Worm (Caenorhabditis elegans) whole organism, L3 larva: ENCODE results near the gene F59E12.8.

Experiments used
- R02D3.7 ChIP-seq: fragments of 150-350 bp; optimal IDR thresholded peaks from 2 replicates; lab custom pipeline; 2014; ENCODE audit warnings: missing biosample characterization, missing genetic modification characterization
- ZK546.5 ChIP-seq: sonication (generic microtip); optimal IDR thresholded peaks from 2 replicates; lab custom pipeline; 2017; ENCODE audit warnings: missing biosample characterization, missing genetic modification characterization
- aly-2 ChIP-seq: fragments of 150-350 bp; optimal IDR thresholded peaks from 2 replicates; lab custom pipeline; 2014; ENCODE audit warnings: missing biosample characterization, missing genetic modification characterization
- ama-1 ChIP-seq: fragments of 150-350 bp; optimal IDR thresholded peaks from 2 replicates; lab custom pipeline; 2018
- ceh-16 ChIP-seq: sonication (generic microtip); optimal IDR thresholded peaks from 2 replicates; lab custom pipeline; 2017; ENCODE audit warnings: missing biosample characterization, missing genetic modification characterization
- ceh-28 ChIP-seq: fragments of 150-350 bp; optimal IDR thresholded peaks from 2 replicates; lab custom pipeline; 2014; ENCODE audit warnings: missing biosample characterization, missing genetic modification reagents, missing genetic modification characterization
- ceh-82 ChIP-seq: fragments of 150-350 bp; optimal IDR thresholded peaks from 2 replicates; lab custom pipeline; 2014; ENCODE audit warnings: missing biosample characterization, missing genetic modification characterization
- ceh-9 ChIP-seq: sonication (generic microtip); optimal IDR thresholded peaks from 2 replicates; lab custom pipeline; 2018; ENCODE audit warnings: missing biosample characterization, missing genetic modification characterization
- daf-12 ChIP-seq: fragments of 150-350 bp; optimal IDR thresholded peaks from 2 replicates; lab custom pipeline; 2014; ENCODE audit warnings: missing biosample characterization, missing genetic modification reagents, missing genetic modification characterization
- egl-27 ChIP-seq: sonication (generic microtip); optimal IDR thresholded peaks from 4 replicates; lab custom pipeline; 2017; ENCODE audit warnings: missing biosample characterization, missing genetic modification reagents, missing genetic modification characterization
- egl-5 ChIP-seq: fragments of 150-350 bp; optimal IDR thresholded peaks from 2 replicates; lab custom pipeline; 2017; ENCODE audit warnings: missing biosample characterization, missing genetic modification reagents, missing genetic modification characterization, inconsistent platforms
- elt-1 ChIP-seq: fragments of 150-350 bp; optimal IDR thresholded peaks from 2 replicates; lab custom pipeline; 2014; ENCODE audit warnings: missing biosample characterization, missing genetic modification characterization
- elt-2 ChIP-seq: sonication (generic microtip); optimal IDR thresholded peaks from 2 replicates; lab custom pipeline; 2016; ENCODE audit warnings: missing genetic modification reagents, mild to moderate bottlenecking, missing genetic modification characterization, missing compliant biosample characterization
- elt-3 ChIP-seq, 3 experiments: fragments of 150-350 bp in 1 of 3; sonication (generic microtip) in 2 of 3; optimal IDR thresholded peaks; 2 replicates in 2 of 3; 4 replicates in 1 of 3; lab custom pipeline; 2014 to 2017; ENCODE audit warnings: missing biosample characterization in 3 of 3, missing genetic modification characterization in 3 of 3
- eor-1 ChIP-seq, 2 experiments: fragments of 150-350 bp; optimal IDR thresholded peaks; 2 replicates each; lab custom pipeline; 2014 to 2018; ENCODE audit warnings: missing biosample characterization in 2 of 2, missing genetic modification characterization in 2 of 2
- fkh-10 ChIP-seq: sonication (generic microtip); optimal IDR thresholded peaks from 2 replicates; lab custom pipeline; 2017; ENCODE audit warnings: missing biosample characterization, missing genetic modification reagents, missing genetic modification characterization
- fkh-2 ChIP-seq: fragments of 150-350 bp; optimal IDR thresholded peaks from 2 replicates; lab custom pipeline; 2014; ENCODE audit warnings: missing biosample characterization, missing genetic modification reagents, missing genetic modification characterization
- fos-1 ChIP-seq: fragments of 150-350 bp; optimal IDR thresholded peaks from 2 replicates; lab custom pipeline; 2014; ENCODE audit warnings: missing biosample characterization, missing genetic modification characterization
- hmg-11 ChIP-seq: sonication (generic microtip); optimal IDR thresholded peaks from 2 replicates; lab custom pipeline; 2016; ENCODE audit warnings: missing genetic modification characterization, missing compliant biosample characterization
- jun-1 ChIP-seq: fragments of 150-350 bp; optimal IDR thresholded peaks from 2 replicates; lab custom pipeline; 2014; ENCODE audit warnings: missing biosample characterization, missing genetic modification reagents, missing genetic modification characterization
- lin-15B ChIP-seq: fragments of 150-350 bp; optimal IDR thresholded peaks from 2 replicates; lab custom pipeline; 2014; ENCODE audit warnings: missing biosample characterization, missing genetic modification characterization
- lin-39 ChIP-seq: fragments of 150-350 bp; optimal IDR thresholded peaks from 2 replicates; lab custom pipeline; 2018; ENCODE audit warnings: missing biosample characterization, missing genetic modification reagents, missing genetic modification characterization
- lsy-12 ChIP-seq: sonication (generic microtip); optimal IDR thresholded peaks from 2 replicates; lab custom pipeline; 2016; ENCODE audit warnings: mild to moderate bottlenecking, missing genetic modification characterization, missing compliant biosample characterization
- mdl-1 ChIP-seq: fragments of 150-350 bp; optimal IDR thresholded peaks from 2 replicates; lab custom pipeline; 2014; ENCODE audit warnings: missing biosample characterization, missing genetic modification characterization
- mml-1 ChIP-seq: fragments of 150-350 bp; sonication (generic microtip); optimal IDR thresholded peaks from 3 replicates; lab custom pipeline; 2014; ENCODE audit warnings: missing biosample characterization, missing genetic modification characterization
- nfya-1 ChIP-seq: sonication (generic microtip); optimal IDR thresholded peaks from 2 replicates; lab custom pipeline; 2017; ENCODE audit warnings: missing genetic modification characterization, mild to moderate bottlenecking, missing compliant biosample characterization, antibody characterized with exemption, moderate library complexity; ENCODE audit not compliant: insufficient read depth
- nhr-11 ChIP-seq: fragments of 150-350 bp; optimal IDR thresholded peaks from 2 replicates; lab custom pipeline; 2014; ENCODE audit warnings: missing biosample characterization, missing genetic modification characterization
- nhr-12 ChIP-seq: fragments of 150-350 bp; optimal IDR thresholded peaks from 2 replicates; lab custom pipeline; 2014; ENCODE audit warnings: missing biosample characterization, missing genetic modification characterization
- nhr-23 ChIP-seq: fragments of 150-350 bp; optimal IDR thresholded peaks from 2 replicates; lab custom pipeline; 2014; ENCODE audit warnings: missing biosample characterization, missing genetic modification reagents, missing genetic modification characterization
- nhr-237 ChIP-seq: fragments of 150-350 bp; optimal IDR thresholded peaks from 2 replicates; lab custom pipeline; 2014; ENCODE audit warnings: missing biosample characterization, missing genetic modification characterization
- nhr-25 ChIP-seq: sonication (generic microtip); optimal IDR thresholded peaks from 2 replicates; lab custom pipeline; 2017; ENCODE audit warnings: missing biosample characterization, missing genetic modification characterization
- nhr-28 ChIP-seq: fragments of 150-350 bp; optimal IDR thresholded peaks from 2 replicates; lab custom pipeline; 2014; ENCODE audit warnings: missing biosample characterization, missing genetic modification characterization
- nhr-43 ChIP-seq: sonication (generic microtip); optimal IDR thresholded peaks from 2 replicates; lab custom pipeline; 2016; ENCODE audit warnings: mild to moderate bottlenecking, missing genetic modification characterization, missing compliant biosample characterization; ENCODE audit not compliant: poor library complexity, severe bottlenecking
- nhr-76 ChIP-seq: fragments of 150-350 bp; sonication (generic microtip); optimal IDR thresholded peaks from 5 replicates; lab custom pipeline; 2014; ENCODE audit warnings: missing biosample characterization, missing genetic modification characterization
- nhr-77 ChIP-seq: fragments of 150-350 bp; optimal IDR thresholded peaks from 2 replicates; lab custom pipeline; 2014; ENCODE audit warnings: missing biosample characterization, missing genetic modification characterization
- pha-4 ChIP-seq: fragments of 150-350 bp; optimal IDR thresholded peaks from 2 replicates; lab custom pipeline; 2014; ENCODE audit warnings: missing biosample characterization, missing genetic modification reagents, missing genetic modification characterization
- pqm-1 ChIP-seq: fragments of 150-350 bp; optimal IDR thresholded peaks from 2 replicates; lab custom pipeline; 2017; ENCODE audit warnings: missing biosample characterization, missing genetic modification characterization, inconsistent platforms
- sea-2 ChIP-seq: fragments of 150-350 bp; sonication (generic microtip); optimal IDR thresholded peaks from 4 replicates; lab custom pipeline; 2014; ENCODE audit warnings: missing biosample characterization, missing genetic modification reagents, missing genetic modification characterization
- skn-1 ChIP-seq: fragments of 150-350 bp; optimal IDR thresholded peaks from 2 replicates; lab custom pipeline; 2014; ENCODE audit warnings: missing biosample characterization, missing genetic modification characterization
- snpc-4 ChIP-seq: fragments of 150-350 bp; optimal IDR thresholded peaks from 2 replicates; lab custom pipeline; 2014; ENCODE audit warnings: missing biosample characterization, missing genetic modification characterization
- tbx-2 ChIP-seq: sonication (generic microtip); optimal IDR thresholded peaks from 2 replicates; lab custom pipeline; 2016; ENCODE audit warnings: mild to moderate bottlenecking, missing genetic modification characterization, missing compliant biosample characterization
- unc-39 ChIP-seq: sonication (generic microtip); optimal IDR thresholded peaks from 4 replicates; lab custom pipeline; 2017; ENCODE audit warnings: missing biosample characterization, missing genetic modification characterization
- unc-62 ChIP-seq: fragments of 150-350 bp; sonication (generic microtip); optimal IDR thresholded peaks from 4 replicates; lab custom pipeline; 2014; ENCODE audit warnings: missing biosample characterization, missing genetic modification reagents, missing genetic modification characterization
- zag-1 ChIP-seq: fragments of 150-350 bp; optimal IDR thresholded peaks from 2 replicates; lab custom pipeline; 2014; ENCODE audit warnings: missing biosample characterization, missing genetic modification characterization
- ztf-11 ChIP-seq: fragments of 150-350 bp; optimal IDR thresholded peaks from 2 replicates; lab custom pipeline; 2014; ENCODE audit warnings: missing biosample characterization, missing genetic modification characterization
- ztf-4 ChIP-seq: fragments of 150-350 bp; optimal IDR thresholded peaks from 2 replicates; lab custom pipeline; 2014; ENCODE audit warnings: missing biosample characterization, missing genetic modification characterization

The F59E12.8 gene

ce11 chrII:5665029-5665428 is 28.3 kb upstream of the F59E12.8 start, which contains the start of gene C25H3.15:
Gene C25H3.15 (plus strand): TSS chrII:5665329.
- TF ChIP-seq nhr-23 (tag; lab: Kevin White, UChicago) (peak; percentile 15), lin-15B (tag; lab: Kevin White, UChicago) (no peak)

- TF ChIP-seq eor-1 (tag; optimal IDR thresholded peaks at IDR 0.05; lab: Kevin White, UChicago) (no peak), ama-1 (lab: Kevin White, UChicago) (no peak), ceh-9 (no peak), egl-27 (tag; lab: Kevin White, UChicago) (no peak), fos-1 (tag; lab: Kevin White, UChicago) (no peak), elt-3 (tag; optimal IDR thresholded peaks at IDR 0.05; lab: Kevin White, UChicago) (no peak), hmg-11 (peak; percentile 26), lin-15B (tag; lab: Kevin White, UChicago) (no peak), unc-39 (tag; lab: Kevin White, UChicago) (no peak), unc-62 (GFP tag; lab: Kevin White, UChicago) (no peak), nfya-1 (tag; lab: Kevin White, UChicago) (peak; percentile 59), lin-39 (tag; lab: Kevin White, UChicago) (no peak)
- TF ChIP-seq, all 47 proteins: peak for 2
Observed at ce11 chrII:5663180-5663791, 26.6 kb upstream of the F59E12.8 start.

ce11 chrII:5661735-5662177 is 25.0 kb upstream of the F59E12.8 start:
- TF ChIP-seq nhr-28 (tag; lab: Kevin White, UChicago) (no peak), fkh-2 (peak; percentile 13), nfya-1 (tag; lab: Kevin White, UChicago) (peak; percentile 99), zag-1 (tag; lab: Kevin White, UChicago) (peak; percentile 48), jun-1 (peak; percentile 55), ZK546.5 (tag; lab: Kevin White, UChicago) (no peak), elt-3 (tag; optimal IDR thresholded peaks at IDR 0.05; lab: Kevin White, UChicago) (peak in 1 of 3 experiments; percentile 82), ceh-9 (no peak), mdl-1 (peak; percentile 67), nhr-77 (tag; lab: Kevin White, UChicago) (no peak), egl-5 (tag; lab: Kevin White, UChicago) (peak; percentile 96), aly-2 (tag; lab: Kevin White, UChicago) (no peak), nhr-23 (tag; lab: Kevin White, UChicago) (peak; percentile 64), fkh-10 (peak; percentile 71), hmg-11 (peak; percentile 89), fos-1 (tag; lab: Kevin White, UChicago) (no peak), lin-15B (tag; lab: Kevin White, UChicago) (peak; percentile 69), ceh-16 (tag; lab: Kevin White, UChicago) (peak; percentile 6), ztf-11 (tag; lab: Kevin White, UChicago) (peak; percentile 51), ceh-82 (tag; lab: Kevin White, UChicago) (peak; percentile 64), eor-1 (tag; optimal IDR thresholded peaks at IDR 0.05; lab: Kevin White, UChicago) (no peak), nhr-12 (tag; lab: Kevin White, UChicago) (no peak), snpc-4 (tag; lab: Kevin White, UChicago) (peak; percentile 50), pqm-1 (tag; lab: Kevin White, UChicago) (peak; percentile 46), nhr-237 (no peak), nhr-11 (tag; lab: Kevin White, UChicago) (peak; percentile 20), tbx-2 (tag; lab: Kevin White, UChicago) (peak; percentile 82), lin-39 (tag; lab: Kevin White, UChicago) (peak; percentile 86), skn-1 (tag; lab: Kevin White, UChicago) (peak; percentile 53), R02D3.7 (tag; lab: Kevin White, UChicago) (peak; percentile 65), egl-27 (tag; lab: Kevin White, UChicago) (no peak), nhr-25 (tag; lab: Kevin White, UChicago) (peak; percentile 94), nhr-43 (tag; lab: Kevin White, UChicago) (peak; percentile 75), daf-12 (no peak), lsy-12 (tag; lab: Kevin White, UChicago) (peak; percentile 92), pha-4 (tag; lab: Kevin White, UChicago) (peak; percentile 72), mml-1 (tag; lab: Kevin White, UChicago) (no peak), unc-39 (tag; lab: Kevin White, UChicago) (no peak), elt-1 (tag; lab: Kevin White, UChicago) (peak; percentile 11), ama-1 (lab: Kevin White, UChicago) (peak; percentile 100), sea-2 (GFP tag; lab: Kevin White, UChicago) (peak; percentile 46), ceh-28 (tag; lab: Kevin White, UChicago) (peak; percentile 86), nhr-76 (tag; lab: Kevin White, UChicago) (peak; percentile 42), elt-2 (tag; lab: Kevin White, UChicago) (peak; percentile 84), unc-62 (GFP tag; lab: Kevin White, UChicago) (peak; percentile 82), ztf-4 (tag; lab: Kevin White, UChicago) (peak; percentile 86)
